Fruit fly (Drosophila melanogaster) whole organism, prepupa: ENCODE data around the gene CG5846.

ENCODE experiments used
- CG34406 ChIP-seq: fragments of 200-800 bp; sonication (Bioruptor generic); optimal IDR thresholded peaks from 3 replicates; lab custom pipeline; 2016; ENCODE audit warnings: missing biosample characterization, missing genetic modification characterization
- CG8319 ChIP-seq: fragments of 200-800 bp; sonication (Bioruptor generic); optimal IDR thresholded peaks from 3 replicates; lab custom pipeline; 2016; ENCODE audit warnings: missing biosample characterization, missing genetic modification characterization
- Eip78C ChIP-seq: fragments of 200-800 bp; sonication (Bioruptor generic); peaks from one replicate; lab custom pipeline; 2016; ENCODE audit warnings: missing biosample characterization, missing genetic modification characterization
- Eip93F ChIP-seq: fragments of 200-800 bp; sonication (Bioruptor generic); optimal IDR thresholded peaks from 2 replicates; lab custom pipeline; 2016; ENCODE audit warnings: missing biosample characterization, mild to moderate bottlenecking, missing genetic modification characterization
- Hr38 ChIP-seq: sonication (Bioruptor generic); optimal IDR thresholded peaks from 2 replicates; lab custom pipeline; 2016; ENCODE audit warnings: missing biosample characterization, missing genetic modification characterization
- Hr39 ChIP-seq: fragments of 200-800 bp; sonication (Bioruptor generic); optimal IDR thresholded peaks from 2 replicates; lab custom pipeline; 2016; ENCODE audit warnings: missing biosample characterization, missing genetic modification characterization
- Sox102F ChIP-seq: fragments of 200-800 bp; sonication (Bioruptor generic); optimal IDR thresholded peaks from 2 replicates; lab custom pipeline; 2016; ENCODE audit warnings: missing biosample characterization, mild to moderate bottlenecking, missing genetic modification characterization
- Sox15 ChIP-seq: fragments of 200-800 bp; sonication (Bioruptor generic); optimal IDR thresholded peaks from 3 replicates; lab custom pipeline; 2016; ENCODE audit warnings: missing biosample characterization, missing genetic modification characterization
- fd59A ChIP-seq: fragments of 200-800 bp; sonication (Bioruptor generic); optimal IDR thresholded peaks from 2 replicates; lab custom pipeline; 2017; ENCODE audit warnings: missing biosample characterization, mild to moderate bottlenecking, missing genetic modification characterization, missing genetic modification reagents

DNA sequence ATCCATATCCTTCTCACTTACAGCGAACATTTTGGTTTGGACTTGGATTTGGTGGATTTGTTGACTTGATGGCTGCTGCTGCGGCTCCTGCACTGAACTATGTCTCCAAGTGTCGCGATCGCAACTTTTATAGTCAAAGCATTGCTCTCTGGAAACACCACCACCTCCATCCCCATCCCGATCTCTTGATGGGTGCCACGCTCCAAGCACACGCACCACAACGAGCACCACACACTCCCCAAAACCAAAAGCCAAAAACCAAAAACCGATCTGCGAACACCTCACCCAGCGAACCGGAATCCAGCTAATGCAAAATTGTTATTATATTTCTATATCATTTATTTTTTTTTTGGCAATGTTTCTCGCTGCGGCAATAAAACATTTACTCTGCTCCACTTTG, 24.0 kb downstream of the CG5846 start, which contains the start of gene Cpr30F:
- TF ChIP-seq Eip78C (GFP tag; lab: Kevin White, UChicago), result no peak
- no peak for TF ChIP-seq fd59A (GFP tag; lab: Kevin White, UChicago)
- TF ChIP-seq Sox102F (GFP tag; lab: Kevin White, UChicago), result no peak
- TF ChIP-seq Hr38, result no peak
- no peak for TF ChIP-seq CG8319 (GFP tag; lab: Kevin White, UChicago)
- TF ChIP-seq Eip93F (GFP tag; lab: Kevin White, UChicago), result no peak
- no peak for TF ChIP-seq CG34406 (GFP tag; lab: Kevin White, UChicago)
- TF ChIP-seq Sox15 (GFP tag; lab: Kevin White, UChicago), result no peak
- TF ChIP-seq Hr39 (GFP tag; lab: Kevin White, UChicago), result no peak
